Fruit fly (Drosophila melanogaster) whole organism, embryonic: ENCODE data around the gene corolla.

Experiments
- BEAF-32 ChIP-seq: fragments of 200-800 bp; sonication (Bioruptor generic); optimal IDR thresholded peaks from 3 replicates; lab custom pipeline; 2017; ENCODE audit warnings: missing biosample characterization, missing genetic modification characterization, mild to moderate bottlenecking, moderate library complexity, missing genetic modification reagents
- C15 ChIP-seq: fragments of 200-800 bp; sonication (Bioruptor generic); IDR thresholded peaks from 3 replicates; pipeline ENCODE4 v1.3.6; 2022; ENCODE audit warnings: missing biosample characterization, missing genetic modification characterization
- CG10274 ChIP-seq: fragments of 200-800 bp; sonication (Bioruptor generic); optimal IDR thresholded peaks from 3 replicates; lab custom pipeline; 2017; ENCODE audit warnings: missing biosample characterization, mild to moderate bottlenecking, missing genetic modification characterization
- CG10431 ChIP-seq: fragments of 200-800 bp; sonication (Bioruptor generic); optimal IDR thresholded peaks from 3 replicates; lab custom pipeline; 2018; ENCODE audit warnings: missing biosample characterization, mild to moderate bottlenecking, missing genetic modification characterization
- CG10979 ChIP-seq: fragments of 200-800 bp; sonication (Bioruptor generic); optimal IDR thresholded peaks from 2 replicates; lab custom pipeline; 2018; ENCODE audit warnings: missing biosample characterization, mild to moderate bottlenecking, missing genetic modification characterization, moderate library complexity
- CG11093 ChIP-seq: fragments of 200-800 bp; sonication (Bioruptor generic); IDR thresholded peaks from 3 replicates; pipeline ENCODE4 v1.3.6; 2022; ENCODE audit warnings: missing biosample characterization, missing genetic modification characterization
- CG11504 ChIP-seq: fragments of 200-800 bp; sonication (Bioruptor generic); optimal IDR thresholded peaks from 3 replicates; lab custom pipeline; 2019; ENCODE audit warnings: missing biosample characterization, mild to moderate bottlenecking, missing genetic modification characterization, moderate library complexity
- CG13894 ChIP-seq: fragments of 200-800 bp; sonication (Bioruptor generic); optimal IDR thresholded peaks from 3 replicates; lab custom pipeline; 2018; ENCODE audit warnings: missing biosample characterization, mild to moderate bottlenecking, missing genetic modification characterization, moderate library complexity
- CG16779 ChIP-seq: fragments of 200-800 bp; sonication (Bioruptor generic); IDR thresholded peaks from 2 replicates; pipeline ENCODE4 v1.3.6; 2022; ENCODE audit warnings: missing biosample characterization, missing genetic modification characterization
- CG17359 ChIP-seq: fragments of 200-800 bp; sonication (Bioruptor generic); optimal IDR thresholded peaks from 3 replicates; lab custom pipeline; 2018; ENCODE audit warnings: missing biosample characterization, mild to moderate bottlenecking, missing genetic modification characterization, moderate library complexity
- CG17361 ChIP-seq: fragments of 200-800 bp; sonication (Bioruptor generic); IDR thresholded peaks from 3 replicates; pipeline ENCODE4 v1.3.6; 2022; ENCODE audit warnings: missing biosample characterization, missing genetic modification characterization
- CG2116 ChIP-seq: fragments of 200-800 bp; sonication (Bioruptor generic); optimal IDR thresholded peaks from 3 replicates; lab custom pipeline; 2018; ENCODE audit warnings: missing biosample characterization, mild to moderate bottlenecking, missing genetic modification characterization
- CG2129 ChIP-seq: fragments of 200-800 bp; sonication (Bioruptor generic); IDR thresholded peaks from 2 replicates; pipeline ENCODE4 v1.3.6; 2022; ENCODE audit warnings: missing biosample characterization, missing genetic modification characterization; ENCODE audit not compliant: partially characterized antibody
- CG2678 ChIP-seq: fragments of 200-800 bp; sonication (Bioruptor generic); optimal IDR thresholded peaks from 3 replicates; lab custom pipeline; 2019; ENCODE audit warnings: missing biosample characterization, mild to moderate bottlenecking, missing genetic modification characterization, moderate library complexity
- CG2712 ChIP-seq: fragments of 200-800 bp; optimal IDR thresholded peaks from 3 replicates; lab custom pipeline; 2019; ENCODE audit warnings: missing biosample characterization, mild to moderate bottlenecking, missing genetic modification characterization, moderate library complexity
- CG4730 ChIP-seq: fragments of 200-800 bp; sonication (Bioruptor generic); IDR thresholded peaks from 2 replicates; pipeline ENCODE4 v1.3.6; 2022; ENCODE audit warnings: missing biosample characterization, missing genetic modification characterization
- CG6683 ChIP-seq: fragments of 200-800 bp; sonication (Bioruptor generic); optimal IDR thresholded peaks from 2 replicates; lab custom pipeline; 2017; ENCODE audit warnings: missing biosample characterization, mild to moderate bottlenecking, missing genetic modification characterization, missing genetic modification reagents
- CG6791 ChIP-seq: fragments of 200-800 bp; sonication (Bioruptor generic); IDR thresholded peaks from 3 replicates; pipeline ENCODE4 v1.3.6; 2022; ENCODE audit warnings: missing biosample characterization, missing genetic modification characterization; ENCODE audit not compliant: partially characterized antibody
- CG7745 ChIP-seq: fragments of 200-800 bp; sonication (Bioruptor generic); optimal IDR thresholded peaks from 2 replicates; lab custom pipeline; 2018; ENCODE audit warnings: missing biosample characterization, mild to moderate bottlenecking, missing genetic modification characterization, moderate library complexity
- CG7987 ChIP-seq: fragments of 200-800 bp; sonication (Bioruptor generic); optimal IDR thresholded peaks from 2 replicates; lab custom pipeline; 2018; ENCODE audit warnings: missing biosample characterization, mild to moderate bottlenecking, missing genetic modification characterization, moderate library complexity
- CG9727 ChIP-seq: fragments of 200-800 bp; sonication (Bioruptor generic); optimal IDR thresholded peaks from 3 replicates; lab custom pipeline; 2017; ENCODE audit warnings: missing biosample characterization, mild to moderate bottlenecking, missing genetic modification characterization
- CHES-1-like ChIP-seq: fragments of 200-800 bp; sonication (Bioruptor generic); optimal IDR thresholded peaks from 2 replicates; lab custom pipeline; 2016; ENCODE audit warnings: missing biosample characterization, missing genetic modification characterization
- GATAe ChIP-seq: fragments of 200-800 bp; sonication (Bioruptor generic); conservative IDR thresholded peaks from 2 replicates; pipeline ENCODE4 v1.3.6; 2022; ENCODE audit warnings: missing biosample characterization, missing genetic modification characterization
- Gsc ChIP-seq: fragments of 200-800 bp; sonication (Bioruptor generic); IDR thresholded peaks from 2 replicates; pipeline ENCODE4 v1.3.6; 2022; ENCODE audit warnings: missing biosample characterization, missing genetic modification characterization
- HmgZ ChIP-seq: fragments of 200-800 bp; sonication (Bioruptor generic); optimal IDR thresholded peaks from 2 replicates; lab custom pipeline; 2018; ENCODE audit warnings: missing biosample characterization, mild to moderate bottlenecking, missing genetic modification characterization
- Hmr ChIP-seq: fragments of 200-800 bp; sonication (Bioruptor generic); optimal IDR thresholded peaks from 3 replicates; lab custom pipeline; 2017; ENCODE audit warnings: mild to moderate bottlenecking, missing biosample characterization, missing genetic modification reagents, missing genetic modification characterization
- NFAT ChIP-seq: fragments of 200-800 bp; sonication (Bioruptor generic); IDR thresholded peaks from 2 replicates; pipeline ENCODE4 v1.3.6; 2022; ENCODE audit warnings: missing biosample characterization, missing genetic modification characterization
- PHDP ChIP-seq: fragments of 200-800 bp; sonication (Bioruptor generic); optimal IDR thresholded peaks from 3 replicates; lab custom pipeline; 2018; ENCODE audit warnings: missing biosample characterization, mild to moderate bottlenecking, missing genetic modification characterization, moderate library complexity
- Pdp1 ChIP-seq, 2 experiments: fragments of 200-800 bp; sonication (Bioruptor generic); optimal IDR thresholded peaks; 3 replicates each; lab custom pipeline; 2016; ENCODE audit warnings: missing biosample characterization in 2 of 2, missing genetic modification characterization in 2 of 2, mild to moderate bottlenecking in 1 of 2, moderate library complexity in 1 of 2
- Ravus ChIP-seq: fragments of 200-800 bp; sonication (Bioruptor generic); IDR thresholded peaks from 2 replicates; pipeline ENCODE4 v1.3.6; 2022; ENCODE audit warnings: missing biosample characterization, missing genetic modification characterization
- Taf1 ChIP-seq: fragments of 200-800 bp; sonication (Bioruptor generic); IDR thresholded peaks from 2 replicates; pipeline ENCODE4 v1.3.6; 2022; ENCODE audit warnings: missing biosample characterization, missing genetic modification characterization
- cad ChIP-seq: fragments of >200 bp; optimal IDR thresholded peaks from 2 replicates; lab custom pipeline; 2017; ENCODE audit warnings: missing biosample characterization, missing genetic modification characterization
- cwo ChIP-seq: fragments of 200-800 bp; sonication (Bioruptor generic); optimal IDR thresholded peaks from 3 replicates; lab custom pipeline; 2017; ENCODE audit warnings: missing biosample characterization, missing genetic modification characterization, mild to moderate bottlenecking, moderate library complexity, missing genetic modification reagents
- emc ChIP-seq: fragments of 200-800 bp; sonication (Bioruptor generic); optimal IDR thresholded peaks from 2 replicates; lab custom pipeline; 2016; ENCODE audit warnings: missing biosample characterization, missing genetic modification characterization
- fu2 ChIP-seq: fragments of 200-800 bp; sonication (Bioruptor generic); optimal IDR thresholded peaks from 2 replicates; lab custom pipeline; 2016; ENCODE audit warnings: missing biosample characterization, missing genetic modification characterization
- gsb ChIP-seq: fragments of 200-800 bp; sonication (Bioruptor generic); IDR thresholded peaks from 2 replicates; pipeline ENCODE4 v1.3.6; 2022; ENCODE audit warnings: missing biosample characterization, missing genetic modification characterization
- ham ChIP-seq: fragments of 200-800 bp; sonication (Bioruptor generic); IDR thresholded peaks from 2 replicates; pipeline ENCODE4 v1.3.6; 2022; ENCODE audit warnings: missing biosample characterization, missing genetic modification characterization
- jumu ChIP-seq: fragments of 200-800 bp; sonication (Bioruptor generic); optimal IDR thresholded peaks from 3 replicates; lab custom pipeline; 2016; ENCODE audit warnings: missing biosample characterization, missing genetic modification characterization
- kni ChIP-seq: fragments of 200-800 bp; sonication (Bioruptor generic); optimal IDR thresholded peaks from 3 replicates; lab custom pipeline; 2017; ENCODE audit warnings: mild to moderate bottlenecking, missing biosample characterization, missing genetic modification reagents, missing genetic modification characterization
- lola ChIP-seq, 3 experiments: fragments of >200 bp in 2 of 3; fragments of 200-800 bp in 1 of 3; sonication (Bioruptor generic) in 1 of 3; optimal IDR thresholded peaks; 2 replicates each; lab custom pipeline; 2017 to 2019; ENCODE audit warnings: missing biosample characterization in 3 of 3, missing genetic modification characterization in 3 of 3, mild to moderate bottlenecking in 1 of 3, moderate library complexity in 1 of 3
- mirr ChIP-seq: fragments of 200-800 bp; sonication (Bioruptor generic); optimal IDR thresholded peaks from 3 replicates; lab custom pipeline; 2018; ENCODE audit warnings: missing biosample characterization, mild to moderate bottlenecking, missing genetic modification characterization
- odd ChIP-seq: fragments of 200-800 bp; sonication (Bioruptor generic); optimal IDR thresholded peaks from 2 replicates; lab custom pipeline; 2017; ENCODE audit warnings: missing biosample characterization, mild to moderate bottlenecking, missing genetic modification characterization
- pfk ChIP-seq: fragments of 200-800 bp; sonication (Bioruptor generic); optimal IDR thresholded peaks from 2 replicates; lab custom pipeline; 2018; ENCODE audit warnings: missing biosample characterization, mild to moderate bottlenecking, missing genetic modification characterization, moderate library complexity
- phol ChIP-seq: fragments of 200-800 bp; sonication (Bioruptor generic); optimal IDR thresholded peaks from 3 replicates; lab custom pipeline; 2018; ENCODE audit warnings: missing biosample characterization, mild to moderate bottlenecking, missing genetic modification characterization, moderate library complexity
- row ChIP-seq: fragments of 200-800 bp; sonication (Bioruptor generic); IDR thresholded peaks from 3 replicates; pipeline ENCODE4 v1.3.6; 2022; ENCODE audit warnings: missing biosample characterization, missing genetic modification characterization
- sens ChIP-seq: fragments of 200-800 bp; sonication (Bioruptor generic); peaks from one replicate; lab custom pipeline; 2016; ENCODE audit warnings: missing biosample characterization, missing genetic modification characterization
- sens-2 ChIP-seq: fragments of 200-800 bp; sonication (Bioruptor generic); IDR thresholded peaks from 2 replicates; pipeline ENCODE4 v1.3.6; 2022; ENCODE audit warnings: missing biosample characterization, missing genetic modification characterization
- slou ChIP-seq: fragments of 200-800 bp; sonication (Bioruptor generic); optimal IDR thresholded peaks from 3 replicates; lab custom pipeline; 2016; ENCODE audit warnings: missing biosample characterization, missing genetic modification characterization
- tup ChIP-seq: fragments of 200-800 bp; sonication (Bioruptor generic); optimal IDR thresholded peaks from 2 replicates; lab custom pipeline; 2016; ENCODE audit warnings: missing biosample characterization, mild to moderate bottlenecking, missing genetic modification characterization, moderate library complexity
- tx ChIP-seq: fragments of 200-800 bp; sonication (Bioruptor generic); optimal IDR thresholded peaks from 2 replicates; lab custom pipeline; 2016; ENCODE audit warnings: missing biosample characterization, missing genetic modification characterization

Gene corolla

dm6 chrX:17599330-17599729, 32.5 kb downstream of the corolla start, which contains the start of gene X11L (continued):
- TF ChIP-seq CG11093 (GFP tag; lab: Robert Waterston, UW) (no peak; the same call in 2 of the 3 replicates), slou (GFP tag; lab: Kevin White, UChicago) (peak; percentile 29), pfk (no peak), GATAe (GFP tag; lab: Robert Waterston, UW) (no peak), C15 (no peak), row (GFP tag; lab: Robert Waterston, UW) (peak; percentile 69), jumu (GFP tag; lab: Kevin White, UChicago) (peak; percentile 76), CG17361 (GFP tag; lab: Robert Waterston, UW) (no peak), CHES-1-like (peak; percentile 79), Hmr (GFP tag; lab: Kevin White, UChicago) (no peak), tup (GFP tag; lab: Kevin White, UChicago) (peak; percentile 68), cad (GFP tag; lab: Kevin White, UChicago) (no peak), sens (GFP tag; lab: Kevin White, UChicago) (peak; percentile 94), HmgZ (tag; lab: Kevin White, UChicago) (peak; percentile 78), ham (GFP tag; lab: Robert Waterston, UW) (no peak), kni (GFP tag; lab: Kevin White, UChicago) (no peak), tx (GFP tag; lab: Kevin White, UChicago) (peak; percentile 70), CG9727 (peak; percentile 59), lola (GFP tag; optimal IDR thresholded peaks at IDR 0.05; lab: Kevin White, UChicago) (peak in 1 of 3 experiments; percentile 27), Taf1 (GFP tag; lab: Robert Waterston, UW) (peak; percentile 41; the same call in 1 of the 2 replicates), NFAT (peak; percentile 78), Ravus (GFP tag; lab: Robert Waterston, UW) (no peak; the same call in 1 of the 2 replicates), fu2 (GFP tag; lab: Kevin White, UChicago) (peak; percentile 61), gsb (GFP tag; lab: Robert Waterston, UW) (no peak), phol (peak; percentile 70), CG6791 (GFP tag; lab: Robert Waterston, UW) (peak; percentile 94), cwo (GFP tag; lab: Kevin White, UChicago) (peak; percentile 31), sens-2 (no peak), emc (GFP tag; lab: Kevin White, UChicago) (peak; percentile 52), CG2712 (tag; lab: Kevin White, UChicago) (peak; percentile 48), Pdp1 (GFP tag; optimal IDR thresholded peaks at IDR 0.05; lab: Kevin White, UChicago) (peak; percentile 65 to 75), CG17359 (tag; lab: Kevin White, UChicago) (peak; percentile 38), odd (no peak), CG2116 (GFP tag; lab: Kevin White, UChicago) (peak; percentile 84), CG7987 (GFP tag; lab: Kevin White, UChicago) (peak; percentile 29), CG4730 (peak; percentile 53), CG10274 (GFP tag; lab: Kevin White, UChicago) (no peak), CG6683 (GFP tag; lab: Kevin White, UChicago) (peak; percentile 11), CG13894 (tag; lab: Kevin White, UChicago) (no peak), CG16779 (GFP tag; lab: Robert Waterston, UW) (0 out of 2 replicates have a peak, but pooled peaks have one; percentile 51), BEAF-32 (GFP tag; lab: Kevin White, UChicago) (peak; percentile 88), CG11504 (tag; lab: Kevin White, UChicago) (no peak), CG7745 (tag; lab: Kevin White, UChicago) (no peak), PHDP (tag; lab: Kevin White, UChicago) (no peak), CG2129 (GFP tag; lab: Robert Waterston, UW) (peak; percentile 53), CG2678 (tag; lab: Kevin White, UChicago) (no peak), mirr (GFP tag; lab: Kevin White, UChicago) (no peak), CG10979 (peak; percentile 49), Gsc (GFP tag; lab: Robert Waterston, UW) (no peak), CG10431 (GFP tag; lab: Kevin White, UChicago) (no peak)
